Worm (Caenorhabditis elegans) whole organism, midembryonic: ENCODE results near the gene srbc-31.

ENCODE experiments used
- T22C8.4 ChIP-seq: fragments of 200-800 bp; sonication (Bioruptor generic); IDR thresholded peaks from 2 replicates; pipeline ENCODE4 v1.3.6; 2022; ENCODE audit warnings: missing genetic modification characterization, missing compliant biosample characterization
- flt-1 ChIP-seq: fragments of 200-800 bp; sonication (Bioruptor generic); IDR thresholded peaks from 2 replicates; pipeline ENCODE4 v1.3.6; 2022; ENCODE audit warnings: missing genetic modification characterization, missing compliant biosample characterization
- klf-2 ChIP-seq: fragments of 200-800 bp; sonication (Bioruptor generic); conservative IDR thresholded peaks from 2 replicates; pipeline ENCODE4 v1.3.6; 2022; ENCODE audit warnings: missing genetic modification reagents, missing genetic modification characterization, missing compliant biosample characterization
- med-1 ChIP-seq: sonication (generic microtip); optimal IDR thresholded peaks from 2 replicates; lab custom pipeline; 2017; ENCODE audit warnings: missing genetic modification characterization, mild to moderate bottlenecking, missing compliant biosample characterization, antibody characterized with exemption, missing genetic modification reagents; ENCODE audit not compliant: insufficient read depth
- tab-1 ChIP-seq: fragments of 200-800 bp; sonication (Bioruptor generic); IDR thresholded peaks from 2 replicates; pipeline ENCODE4 v1.3.6; 2022; ENCODE audit warnings: missing genetic modification characterization, missing compliant biosample characterization
- ztf-23 ChIP-seq: fragments of 200-800 bp; sonication (Bioruptor generic); IDR thresholded peaks from 2 replicates; pipeline ENCODE4 v1.3.6; 2022; ENCODE audit warnings: missing genetic modification reagents, missing genetic modification characterization, missing compliant biosample characterization
- ztf-29 ChIP-seq: fragments of 200-800 bp; sonication (Bioruptor generic); IDR thresholded peaks from 2 replicates; pipeline ENCODE4 v1.3.6; 2022; ENCODE audit warnings: missing genetic modification reagents, missing genetic modification characterization, missing compliant biosample characterization

- TF ChIP-seq klf-2 (GFP tag; lab: Robert Waterston, UW) = no peak
- TF ChIP-seq med-1 = no peak
- no peak for TF ChIP-seq flt-1
- no peak for TF ChIP-seq T22C8.4 (GFP tag; lab: Robert Waterston, UW)
- TF ChIP-seq ztf-29 (GFP tag; lab: Robert Waterston, UW) = no peak
- TF ChIP-seq ztf-23 (GFP tag; lab: Robert Waterston, UW) = no peak
- no peak for TF ChIP-seq tab-1
These were observed 30.3 kb upstream of the srbc-31 start, which contains the start of gene str-225 for ce11 chrV:3507691-3508090.
